Fruit fly (Drosophila melanogaster) whole organism, embryonic: Measurements from ENCODE around the gene CG33111.
A peak's percentile ranks its signal among the peaks of the same experiment; 100 is the strongest.

Source experiments
- Aef1 ChIP-seq: fragments of 200-800 bp; sonication (Bioruptor generic); IDR thresholded peaks from 3 replicates; pipeline ENCODE4 v1.3.6; 2022; ENCODE audit warnings: missing biosample characterization, missing genetic modification characterization
- B-H1 ChIP-seq: fragments of 200-800 bp; sonication (Bioruptor generic); IDR thresholded peaks from 3 replicates; pipeline ENCODE4 v1.3.6; 2022; ENCODE audit warnings: missing biosample characterization, missing genetic modification characterization
- CG10979 ChIP-seq: fragments of 200-800 bp; sonication (Bioruptor generic); optimal IDR thresholded peaks from 2 replicates; lab custom pipeline; 2018; ENCODE audit warnings: missing biosample characterization, mild to moderate bottlenecking, missing genetic modification characterization, moderate library complexity
- CG11696 ChIP-seq: fragments of 200-800 bp; sonication (Bioruptor generic); IDR thresholded peaks from 2 replicates; pipeline ENCODE4 v1.3.6; 2022; ENCODE audit warnings: missing biosample characterization, missing genetic modification characterization
- CG12071 ChIP-seq: fragments of 200-800 bp; sonication (Bioruptor generic); optimal IDR thresholded peaks from 3 replicates; lab custom pipeline; 2018; ENCODE audit warnings: missing biosample characterization, mild to moderate bottlenecking, missing genetic modification characterization
- CG12299 ChIP-seq: fragments of 200-800 bp; sonication (Bioruptor generic); optimal IDR thresholded peaks from 2 replicates; lab custom pipeline; 2018; ENCODE audit warnings: missing biosample characterization, mild to moderate bottlenecking, missing genetic modification characterization
- CG13296 ChIP-seq: fragments of 200-800 bp; sonication (Bioruptor generic); optimal IDR thresholded peaks from 3 replicates; lab custom pipeline; 2018; ENCODE audit warnings: missing biosample characterization, mild to moderate bottlenecking, missing genetic modification characterization
- CG13424 ChIP-seq: fragments of 200-800 bp; sonication (Bioruptor generic); optimal IDR thresholded peaks from 2 replicates; lab custom pipeline; 2019; ENCODE audit warnings: missing biosample characterization, mild to moderate bottlenecking, missing genetic modification characterization, moderate library complexity
- CG17568 ChIP-seq: fragments of 200-800 bp; sonication (Bioruptor generic); optimal IDR thresholded peaks from 2 replicates; lab custom pipeline; 2018; ENCODE audit warnings: missing biosample characterization, mild to moderate bottlenecking, missing genetic modification characterization, moderate library complexity
- CG18011 ChIP-seq: fragments of 200-800 bp; sonication (Bioruptor generic); optimal IDR thresholded peaks from 2 replicates; lab custom pipeline; 2017; ENCODE audit warnings: missing biosample characterization, missing genetic modification characterization, mild to moderate bottlenecking, moderate library complexity, missing genotype
- CG1832 ChIP-seq: fragments of 200-800 bp; sonication (Bioruptor generic); optimal IDR thresholded peaks from 2 replicates; lab custom pipeline; 2017; ENCODE audit warnings: missing biosample characterization, mild to moderate bottlenecking, missing genetic modification characterization, inconsistent platforms
- CG2199 ChIP-seq: fragments of 200-800 bp; sonication (Bioruptor generic); IDR thresholded peaks from 3 replicates; pipeline ENCODE4 v1.3.6; 2022; ENCODE audit warnings: missing biosample characterization, missing genetic modification characterization
- CG31388 ChIP-seq: fragments of 200-800 bp; sonication (Bioruptor generic); optimal IDR thresholded peaks from 2 replicates; lab custom pipeline; 2016; ENCODE audit warnings: missing biosample characterization, missing genetic modification characterization
- CG3163 ChIP-seq: fragments of 200-800 bp; sonication (Bioruptor generic); optimal IDR thresholded peaks from 3 replicates; lab custom pipeline; 2016; ENCODE audit warnings: missing biosample characterization, missing genetic modification characterization
- CG3281 ChIP-seq: fragments of 200-800 bp; sonication (Bioruptor generic); optimal IDR thresholded peaks from 3 replicates; lab custom pipeline; 2017; ENCODE audit warnings: missing biosample characterization, mild to moderate bottlenecking, missing genetic modification characterization
- CG33557 ChIP-seq: fragments of 200-800 bp; sonication (Bioruptor generic); optimal IDR thresholded peaks from 2 replicates; lab custom pipeline; 2019; ENCODE audit warnings: missing biosample characterization, mild to moderate bottlenecking, missing genetic modification characterization, moderate library complexity
- CG4282 ChIP-seq: fragments of 200-800 bp; sonication (Bioruptor generic); optimal IDR thresholded peaks from 2 replicates; lab custom pipeline; 2016; ENCODE audit warnings: missing biosample characterization, missing genetic modification characterization
- CG6765 ChIP-seq: fragments of 200-800 bp; sonication (Bioruptor generic); optimal IDR thresholded peaks from 3 replicates; lab custom pipeline; 2017; ENCODE audit warnings: missing biosample characterization, mild to moderate bottlenecking, missing genetic modification characterization
- CG6854 ChIP-seq: fragments of 200-800 bp; sonication (Bioruptor generic); optimal IDR thresholded peaks from 3 replicates; lab custom pipeline; 2017; ENCODE audit warnings: missing biosample characterization, mild to moderate bottlenecking, missing genetic modification characterization
- CG8924 ChIP-seq: fragments of 200-800 bp; optimal IDR thresholded peaks from 3 replicates; lab custom pipeline; 2019; ENCODE audit warnings: missing biosample characterization, mild to moderate bottlenecking, missing genetic modification characterization, moderate library complexity
- CG9215 ChIP-seq: fragments of 200-800 bp; sonication (Bioruptor generic); IDR thresholded peaks from 2 replicates; pipeline ENCODE4 v1.3.6; 2022; ENCODE audit warnings: missing biosample characterization, missing genetic modification characterization
- CG9817 ChIP-seq: fragments of 200-800 bp; sonication (Bioruptor generic); optimal IDR thresholded peaks from 2 replicates; lab custom pipeline; 2018; ENCODE audit warnings: missing biosample characterization, mild to moderate bottlenecking, missing genetic modification characterization, moderate library complexity
- Camta ChIP-seq: fragments of 200-800 bp; sonication (Bioruptor generic); optimal IDR thresholded peaks from 2 replicates; lab custom pipeline; 2016; ENCODE audit warnings: missing biosample characterization, missing genetic modification characterization
- CrebB ChIP-seq: fragments of 200-800 bp; sonication (Bioruptor generic); optimal IDR thresholded peaks from 3 replicates; lab custom pipeline; 2018; ENCODE audit warnings: missing biosample characterization, mild to moderate bottlenecking, missing genetic modification characterization
- Dbx ChIP-seq: fragments of 200-800 bp; sonication (Bioruptor generic); IDR thresholded peaks from 3 replicates; pipeline ENCODE4 v1.3.6; 2022; ENCODE audit warnings: missing biosample characterization, missing genetic modification characterization
- Fer1 ChIP-seq: fragments of 200-800 bp; sonication (Bioruptor generic); optimal IDR thresholded peaks from 2 replicates; lab custom pipeline; 2017; ENCODE audit warnings: missing biosample characterization, mild to moderate bottlenecking, missing genetic modification characterization
- Jarid2 ChIP-seq: fragments of 200-800 bp; sonication (Bioruptor generic); optimal IDR thresholded peaks from 3 replicates; lab custom pipeline; 2017; ENCODE audit warnings: mild to moderate bottlenecking, missing biosample characterization, missing genetic modification reagents, missing genetic modification characterization
- MBD-R2 ChIP-seq: fragments of 200-800 bp; sonication (Bioruptor generic); IDR thresholded peaks from 2 replicates; pipeline ENCODE4 v1.3.6; 2022; ENCODE audit warnings: missing biosample characterization, missing genetic modification characterization
- NK7.1 ChIP-seq: fragments of 200-800 bp; sonication (Bioruptor generic); optimal IDR thresholded peaks from 3 replicates; lab custom pipeline; 2016; ENCODE audit warnings: missing biosample characterization, missing genetic modification characterization
- Side ChIP-seq: fragments of 200-800 bp; sonication (Bioruptor generic); optimal IDR thresholded peaks from 2 replicates; lab custom pipeline; 2016; ENCODE audit warnings: missing biosample characterization, missing genetic modification characterization
- TFAM ChIP-seq: fragments of 200-800 bp; sonication (Bioruptor generic); optimal IDR thresholded peaks from 2 replicates; lab custom pipeline; 2017; ENCODE audit warnings: missing biosample characterization, missing genetic modification characterization, inconsistent platforms
- Tbp ChIP-seq: fragments of >200 bp; optimal IDR thresholded peaks from 2 replicates; lab custom pipeline; 2018; ENCODE audit warnings: missing biosample characterization, missing genetic modification characterization
- ab ChIP-seq: fragments of 200-800 bp; sonication (Bioruptor generic); optimal IDR thresholded peaks from 2 replicates; lab custom pipeline; 2016; ENCODE audit warnings: missing biosample characterization, missing genetic modification characterization
- al ChIP-seq: fragments of 200-800 bp; sonication (Bioruptor generic); IDR thresholded peaks from 2 replicates; pipeline ENCODE4 v1.3.6; 2022; ENCODE audit warnings: missing biosample characterization, missing genetic modification characterization
- ap ChIP-seq: fragments of 200-800 bp; sonication (Bioruptor generic); IDR thresholded peaks from 2 replicates; pipeline ENCODE4 v1.3.6; 2022; ENCODE audit warnings: missing biosample characterization, missing genetic modification characterization
- ase ChIP-seq: fragments of 200-800 bp; sonication (Bioruptor generic); IDR thresholded peaks from 3 replicates; pipeline ENCODE4 v1.3.6; 2022; ENCODE audit warnings: missing biosample characterization, missing genetic modification characterization
- bigmax ChIP-seq: fragments of 200-800 bp; sonication (Bioruptor generic); optimal IDR thresholded peaks from 2 replicates; lab custom pipeline; 2018; ENCODE audit warnings: missing biosample characterization, mild to moderate bottlenecking, missing genetic modification characterization
- cas ChIP-seq: fragments of 200-800 bp; sonication (Bioruptor generic); IDR thresholded peaks from 2 replicates; pipeline ENCODE4 v1.3.6; 2022; ENCODE audit warnings: missing biosample characterization, missing genetic modification characterization
- dmrt99B ChIP-seq: fragments of 200-800 bp; sonication (Bioruptor generic); optimal IDR thresholded peaks from 2 replicates; lab custom pipeline; 2018; ENCODE audit warnings: missing biosample characterization, mild to moderate bottlenecking, missing genetic modification characterization, moderate library complexity
- dpn ChIP-seq, 2 experiments: fragments of 200-800 bp; sonication (Bioruptor generic); optimal IDR thresholded peaks; 3 replicates each; lab custom pipeline; 2016; ENCODE audit warnings: missing biosample characterization in 2 of 2, missing genetic modification characterization in 2 of 2
- fu2 ChIP-seq: fragments of 200-800 bp; sonication (Bioruptor generic); optimal IDR thresholded peaks from 2 replicates; lab custom pipeline; 2016; ENCODE audit warnings: missing biosample characterization, missing genetic modification characterization
- ham ChIP-seq: fragments of 200-800 bp; sonication (Bioruptor generic); IDR thresholded peaks from 2 replicates; pipeline ENCODE4 v1.3.6; 2022; ENCODE audit warnings: missing biosample characterization, missing genetic modification characterization
- kay ChIP-seq: fragments of 200-800 bp; sonication (Bioruptor generic); optimal IDR thresholded peaks from 2 replicates; lab custom pipeline; 2016; ENCODE audit warnings: missing biosample characterization, missing genetic modification characterization
- p53 ChIP-seq: fragments of 200-800 bp; sonication (Bioruptor generic); optimal IDR thresholded peaks from 2 replicates; lab custom pipeline; 2016; ENCODE audit warnings: missing biosample characterization, missing genetic modification characterization
- psq ChIP-seq: fragments of 200-800 bp; sonication (Bioruptor generic); optimal IDR thresholded peaks from 2 replicates; lab custom pipeline; 2017; ENCODE audit warnings: missing biosample characterization, missing genetic modification characterization
- ranshi ChIP-seq: fragments of 200-800 bp; sonication (Bioruptor generic); IDR thresholded peaks from 2 replicates; pipeline ENCODE4 v1.3.6; 2022; ENCODE audit warnings: missing biosample characterization, missing genetic modification characterization
- repo ChIP-seq: fragments of 200-800 bp; sonication (Bioruptor generic); optimal IDR thresholded peaks from 2 replicates; lab custom pipeline; 2016; ENCODE audit warnings: missing biosample characterization, missing genetic modification characterization
- row ChIP-seq: fragments of 200-800 bp; sonication (Bioruptor generic); IDR thresholded peaks from 3 replicates; pipeline ENCODE4 v1.3.6; 2022; ENCODE audit warnings: missing biosample characterization, missing genetic modification characterization
- sima ChIP-seq: fragments of 200-800 bp; sonication (Bioruptor generic); optimal IDR thresholded peaks from 2 replicates; lab custom pipeline; 2016; ENCODE audit warnings: missing biosample characterization, missing genetic modification characterization
- sug ChIP-seq: fragments of 200-800 bp; optimal IDR thresholded peaks from 2 replicates; lab custom pipeline; 2019; ENCODE audit warnings: missing biosample characterization, mild to moderate bottlenecking, missing genetic modification characterization, moderate library complexity
- wek ChIP-seq: fragments of 200-800 bp; sonication (Bioruptor generic); optimal IDR thresholded peaks from 3 replicates; lab custom pipeline; 2018; ENCODE audit warnings: missing biosample characterization, mild to moderate bottlenecking, missing genetic modification characterization, moderate library complexity
- wor ChIP-seq: fragments of 200-800 bp; sonication (Bioruptor generic); IDR thresholded peaks from 2 replicates; pipeline ENCODE4 v1.3.6; 2022; ENCODE audit warnings: missing biosample characterization, missing genetic modification characterization
- zen ChIP-seq: fragments of 200-800 bp; sonication (Bioruptor generic); optimal IDR thresholded peaks from 3 replicates; lab custom pipeline; 2018; ENCODE audit warnings: missing biosample characterization, mild to moderate bottlenecking, missing genetic modification characterization, moderate library complexity

Gene CG33111

DNA sequence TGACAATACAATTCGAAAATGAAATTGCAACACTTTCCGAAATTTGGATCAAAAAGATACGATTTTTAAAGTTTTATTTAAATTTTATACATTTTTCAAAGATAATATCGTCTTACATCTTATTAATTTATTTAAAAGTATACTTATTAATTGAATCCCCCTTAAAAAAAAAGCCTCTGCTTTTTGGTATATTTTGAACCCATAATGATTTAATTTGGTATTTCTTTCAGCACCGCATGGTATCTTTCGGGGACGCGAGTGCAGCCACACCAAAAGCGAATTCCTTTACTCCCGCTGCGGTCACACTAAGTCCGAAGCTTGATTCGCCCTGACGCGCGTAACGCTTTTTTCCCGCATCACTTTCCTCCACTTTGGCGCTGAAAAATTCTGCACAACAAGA is 1.3 kb upstream of the CG33111 start (continued):
- TF ChIP-seq CG17568 (GFP tag; lab: Kevin White, UChicago) = no peak
- no peak for TF ChIP-seq CG9215 (GFP tag; lab: Robert Waterston, UW)
- no peak for TF ChIP-seq ab (GFP tag; lab: Kevin White, UChicago)
- no peak for TF ChIP-seq Side (GFP tag; lab: Kevin White, UChicago)
- TF ChIP-seq CrebB = no peak
- TF ChIP-seq row = peak; percentile 77
- TF ChIP-seq CG13424 (tag; lab: Kevin White, UChicago) = peak; percentile 47
- peak; percentile 18; the same call in 1 of the 3 replicates for TF ChIP-seq B-H1
- no peak for TF ChIP-seq CG6854
- TF ChIP-seq wor (GFP tag; lab: Robert Waterston, UW) = no peak
- TF ChIP-seq sug (tag; lab: Kevin White, UChicago) = no peak
- peak; percentile 15 for TF ChIP-seq CG8924
- TF ChIP-seq CG4282 (GFP tag; lab: Kevin White, UChicago) = no peak
- TF ChIP-seq Dbx (GFP tag; lab: Robert Waterston, UW) = peak; percentile 78
- TF ChIP-seq CG2199 (GFP tag; lab: Robert Waterston, UW) = no peak
- no peak for TF ChIP-seq TFAM
- TF ChIP-seq fu2 = no peak
- no peak for TF ChIP-seq repo
- peak in 1 of 2 experiments; percentile 51 for TF ChIP-seq dpn (GFP tag; optimal IDR thresholded peaks at IDR 0.05; lab: Kevin White, UChicago)
- TF ChIP-seq MBD-R2 (GFP tag; lab: Robert Waterston, UW) = peak; percentile 58
- TF ChIP-seq Jarid2 (GFP tag; lab: Kevin White, UChicago) = peak; percentile 52
- no peak for TF ChIP-seq ham
- TF ChIP-seq psq (GFP tag; lab: Kevin White, UChicago) = no peak
- TF ChIP-seq CG3163 (GFP tag; lab: Kevin White, UChicago) = no peak
- peak; percentile 34 for TF ChIP-seq Fer1 (GFP tag; lab: Kevin White, UChicago)
- no peak for TF ChIP-seq ap (GFP tag; lab: Robert Waterston, UW)
- TF ChIP-seq p53 (GFP tag; lab: Kevin White, UChicago) = no peak
- TF ChIP-seq ranshi (GFP tag; lab: Robert Waterston, UW) = peak; percentile 19; the same call in 1 of the 2 replicates
- TF ChIP-seq Camta (GFP tag; lab: Kevin White, UChicago) = no peak
- no peak for TF ChIP-seq kay
- no peak for TF ChIP-seq Tbp
- 0 out of 2 replicates have a peak, but pooled peaks have one; percentile 9 for TF ChIP-seq CG11696 (GFP tag; lab: Robert Waterston, UW)
- no peak for TF ChIP-seq CG3281 (GFP tag; lab: Kevin White, UChicago)
- no peak for TF ChIP-seq CG6765
- no peak for TF ChIP-seq CG18011 (GFP tag; lab: Kevin White, UChicago)
- no peak for TF ChIP-seq NK7.1
- TF ChIP-seq CG12071 (GFP tag; lab: Kevin White, UChicago) = no peak
- TF ChIP-seq bigmax = no peak
- TF ChIP-seq cas (GFP tag; lab: Robert Waterston, UW) = no peak
- no peak for TF ChIP-seq CG12299 (tag; lab: Kevin White, UChicago)
- TF ChIP-seq CG13296 (GFP tag; lab: Kevin White, UChicago) = no peak
- no peak for TF ChIP-seq CG31388 (GFP tag; lab: Kevin White, UChicago)
- TF ChIP-seq Aef1 (GFP tag; lab: Robert Waterston, UW) = no peak
- no peak for TF ChIP-seq ase (GFP tag; lab: Robert Waterston, UW)
- peak; percentile 42; the same call in 1 of the 2 replicates for TF ChIP-seq al (GFP tag; lab: Robert Waterston, UW)
- no peak for TF ChIP-seq wek (GFP tag; lab: Kevin White, UChicago)
- TF ChIP-seq CG10979 (tag; lab: Kevin White, UChicago) = peak; percentile 3
- TF ChIP-seq CG1832 (GFP tag; lab: Kevin White, UChicago) = no peak
- TF ChIP-seq dmrt99B (tag; lab: Kevin White, UChicago) = no peak
- TF ChIP-seq zen (tag; lab: Kevin White, UChicago) = peak; percentile 27
- peak; percentile 57 for TF ChIP-seq CG9817 (tag; lab: Kevin White, UChicago)
- no peak for TF ChIP-seq sima (GFP tag; lab: Kevin White, UChicago)
- TF ChIP-seq CG33557 = no peak
